Worm (Caenorhabditis elegans) whole organism, L2 larva: ENCODE measurements around the gene srg-48.
A peak's percentile ranks its signal among the peaks of the same experiment; 100 is the strongest.

Source experiments
- ZK546.5 ChIP-seq: sonication (generic microtip); optimal IDR thresholded peaks from 2 replicates; lab custom pipeline; 2017; ENCODE audit warnings: missing biosample characterization, missing genetic modification characterization
- lin-11 ChIP-seq: fragments of 150-350 bp; sonication (generic microtip); optimal IDR thresholded peaks from 2 replicates; lab custom pipeline; 2014; ENCODE audit warnings: missing biosample characterization, missing genetic modification characterization, inconsistent platforms, mixed read lengths
- lin-13 ChIP-seq: fragments of 150-350 bp; optimal IDR thresholded peaks from 2 replicates; lab custom pipeline; 2014; ENCODE audit warnings: missing biosample characterization, missing genetic modification reagents, missing genetic modification characterization
- lsy-2 ChIP-seq, 2 experiments: fragments of 150-350 bp in 1 of 2; sonication (generic microtip) in 1 of 2; optimal IDR thresholded peaks; 2 replicates each; lab custom pipeline; 2014 to 2017; ENCODE audit warnings: missing biosample characterization in 2 of 2, missing genetic modification characterization in 2 of 2
- mab-5 ChIP-seq: fragments of 150-350 bp; optimal IDR thresholded peaks from 2 replicates; lab custom pipeline; 2014; ENCODE audit warnings: missing biosample characterization, missing genetic modification characterization
- nhr-11 ChIP-seq: fragments of 150-350 bp; optimal IDR thresholded peaks from 2 replicates; lab custom pipeline; 2014; ENCODE audit warnings: missing biosample characterization, missing genetic modification characterization
- nhr-237 ChIP-seq: fragments of 150-350 bp; optimal IDR thresholded peaks from 2 replicates; lab custom pipeline; 2014; ENCODE audit warnings: missing biosample characterization, missing genetic modification characterization
- skn-1 ChIP-seq: sonication (generic microtip); optimal IDR thresholded peaks from 2 replicates; lab custom pipeline; 2017; ENCODE audit warnings: missing biosample characterization, missing genetic modification characterization

- TF ChIP-seq ZK546.5 (tag; lab: Kevin White, UChicago) (no peak), mab-5 (tag; lab: Kevin White, UChicago) (no peak), skn-1 (tag; lab: Kevin White, UChicago) (no peak), nhr-11 (tag; lab: Kevin White, UChicago) (no peak), nhr-237 (tag; lab: Kevin White, UChicago) (no peak), lsy-2 (tag; optimal IDR thresholded peaks at IDR 0.05; lab: Kevin White, UChicago) (peak in 1 of 2 experiments; percentile 15), lin-11 (tag; lab: Kevin White, UChicago) (no peak), lin-13 (GFP tag; lab: Kevin White, UChicago) (no peak)
Measured at ce11 chrIV:7095396-7095964, 23.3 kb downstream of the srg-48 start.
